Worm (Caenorhabditis elegans) whole organism, early embryonic: Measurements from ENCODE around the gene ttr-7.

ENCODE experiments used
- B0310.2 ChIP-seq: sonication (generic microtip); optimal IDR thresholded peaks from 2 replicates; lab custom pipeline; 2016; ENCODE audit warnings: mild to moderate bottlenecking, missing genetic modification characterization, missing compliant biosample characterization
- F13C5.2 ChIP-seq: sonication (generic microtip); optimal IDR thresholded peaks from 2 replicates; lab custom pipeline; 2017; ENCODE audit warnings: mild to moderate bottlenecking, missing genetic modification characterization, inconsistent platforms, missing compliant biosample characterization
- aly-1 ChIP-seq: sonication (generic microtip); optimal IDR thresholded peaks from 2 replicates; lab custom pipeline; 2016; ENCODE audit warnings: missing genetic modification characterization, missing compliant biosample characterization
- ama-1 ChIP-seq: fragments of 150-350 bp; optimal IDR thresholded peaks from 2 replicates; lab custom pipeline; 2014
- ceh-13 ChIP-seq: fragments of 200-800 bp; sonication (Bioruptor generic); optimal IDR thresholded peaks from 2 replicates; lab custom pipeline; 2018; ENCODE audit warnings: mild to moderate bottlenecking, missing genetic modification characterization, missing compliant biosample characterization
- ceh-36 ChIP-seq: sonication (generic microtip); optimal IDR thresholded peaks from 2 replicates; lab custom pipeline; 2016; ENCODE audit warnings: missing genetic modification characterization, inconsistent platforms, missing compliant biosample characterization
- ets-7 ChIP-seq: sonication (generic microtip); optimal IDR thresholded peaks from 2 replicates; lab custom pipeline; 2016; ENCODE audit warnings: missing genotype, missing genetic modification characterization, missing compliant biosample characterization
- flt-1 ChIP-seq: fragments of 200-800 bp; sonication (Bioruptor generic); IDR thresholded peaks from 2 replicates; pipeline ENCODE4 v1.3.6; 2022; ENCODE audit warnings: missing genetic modification characterization, missing compliant biosample characterization
- hmbx-1 ChIP-seq: sonication (generic microtip); optimal IDR thresholded peaks from 2 replicates; lab custom pipeline; 2016; ENCODE audit warnings: mild to moderate bottlenecking, missing genetic modification characterization, missing compliant biosample characterization
- hmg-4 ChIP-seq: fragments of 200-800 bp; sonication (Bioruptor generic); optimal IDR thresholded peaks from 2 replicates; lab custom pipeline; 2018; ENCODE audit warnings: mild to moderate bottlenecking, missing genetic modification characterization, missing compliant biosample characterization
- hnd-1 ChIP-seq: sonication (generic microtip); optimal IDR thresholded peaks from 2 replicates; lab custom pipeline; 2016; ENCODE audit warnings: missing genetic modification characterization, missing compliant biosample characterization
- pes-1 ChIP-seq: fragments of 200-800 bp; sonication (Bioruptor generic); IDR thresholded peaks from 2 replicates; pipeline ENCODE4 v1.3.6; 2022; ENCODE audit warnings: missing genetic modification reagents, missing genetic modification characterization, missing compliant biosample characterization
- scrt-1 ChIP-seq: fragments of 200-800 bp; sonication (Bioruptor generic); IDR thresholded peaks from 2 replicates; pipeline ENCODE4 v1.3.6; 2022; ENCODE audit warnings: missing genetic modification characterization, missing compliant biosample characterization
- sea-1 ChIP-seq: fragments of 200-800 bp; sonication (Bioruptor generic); conservative IDR thresholded peaks from 2 replicates; pipeline ENCODE4 v1.3.6; 2022; ENCODE audit warnings: missing genetic modification characterization, missing compliant biosample characterization
- tbx-11 ChIP-seq: fragments of 200-800 bp; sonication (Bioruptor generic); IDR thresholded peaks from 2 replicates; pipeline ENCODE4 v1.3.6; 2022; ENCODE audit warnings: missing genetic modification characterization, missing compliant biosample characterization
- tbx-37 ChIP-seq: fragments of 200-800 bp; sonication (Bioruptor generic); conservative IDR thresholded peaks from 2 replicates; pipeline ENCODE4 v1.3.6; 2022; ENCODE audit warnings: missing genetic modification reagents, missing genetic modification characterization, missing compliant biosample characterization
- tra-4 ChIP-seq: sonication (generic microtip); optimal IDR thresholded peaks from 2 replicates; lab custom pipeline; 2017; ENCODE audit warnings: missing genetic modification characterization, missing compliant biosample characterization

Gene ttr-7

DNA sequence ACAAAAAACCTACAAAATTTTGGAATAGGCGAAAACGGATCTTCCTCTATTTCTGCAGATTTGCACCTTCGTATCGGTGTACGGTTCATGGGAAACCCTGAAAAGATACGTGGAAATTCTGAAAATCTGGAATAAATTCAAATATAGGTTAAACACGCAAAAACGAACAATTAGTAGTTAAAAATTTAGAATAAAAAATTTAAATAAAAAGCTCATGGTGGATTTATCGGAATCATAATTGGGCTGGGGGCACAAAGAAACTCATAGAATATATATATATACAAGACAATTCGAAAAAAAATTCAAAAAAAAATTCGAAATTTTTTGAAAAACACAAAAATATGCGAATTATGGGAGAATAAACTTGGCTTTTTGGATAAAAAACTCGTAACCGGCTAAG is 18.8 kb upstream of the ttr-7 start, which contains the start of gene helq-1:
Gene helq-1 (minus strand): TSS at position 101 of the 400 bp plus-strand sequence.
- TF ChIP-seq ets-7 (tag; lab: Kevin White, UChicago), result no peak
- TF ChIP-seq aly-1, result no peak
- no peak for TF ChIP-seq ceh-13 (GFP tag; lab: Kevin White, UChicago)
- TF ChIP-seq sea-1 (GFP tag; lab: Robert Waterston, UW), result no peak
- no peak for TF ChIP-seq tra-4 (tag; lab: Kevin White, UChicago)
- no peak for TF ChIP-seq hmg-4
- TF ChIP-seq flt-1, result no peak
- no peak for TF ChIP-seq hmbx-1 (tag; lab: Kevin White, UChicago)
- TF ChIP-seq F13C5.2 (tag; lab: Kevin White, UChicago), result no peak
- no peak for TF ChIP-seq B0310.2
- TF ChIP-seq tbx-37, result no peak
- TF ChIP-seq tbx-11, result no peak

DNA sequence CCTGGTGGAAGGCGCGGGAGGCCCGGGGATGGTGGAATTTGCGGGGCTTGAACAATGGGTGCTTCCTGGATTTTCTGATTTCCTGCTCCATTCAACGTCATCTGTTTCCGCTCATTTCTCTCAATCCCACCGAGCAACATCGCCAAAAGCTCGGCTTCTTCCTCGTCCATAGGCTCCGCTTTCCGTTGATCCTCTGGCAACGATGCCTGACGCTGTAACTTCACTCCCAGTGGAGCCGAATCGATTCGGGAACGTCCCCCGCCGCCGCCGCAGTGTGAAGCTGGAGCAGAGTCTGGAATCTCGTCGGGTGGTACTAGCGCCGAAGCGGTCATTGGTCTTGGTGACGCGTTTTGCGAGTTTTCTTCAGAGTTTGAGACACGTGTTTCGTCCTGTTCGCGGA is 10.4 kb upstream of the ttr-7 start:
- no peak for TF ChIP-seq pes-1 (GFP tag; lab: Robert Waterston, UW)
- TF ChIP-seq hmbx-1 (tag; lab: Kevin White, UChicago), result no peak
- no peak for TF ChIP-seq aly-1
- no peak for TF ChIP-seq ceh-36 (tag; lab: Kevin White, UChicago)
- TF ChIP-seq ama-1 (lab: Kevin White, UChicago), result no peak
- no peak for TF ChIP-seq B0310.2
- TF ChIP-seq F13C5.2 (tag; lab: Kevin White, UChicago), result no peak
- no peak for TF ChIP-seq hnd-1 (tag; lab: Kevin White, UChicago)
- no peak for TF ChIP-seq sea-1 (GFP tag; lab: Robert Waterston, UW)
- no peak for TF ChIP-seq ceh-13 (GFP tag; lab: Kevin White, UChicago)
- no peak for TF ChIP-seq scrt-1 (GFP tag; lab: Robert Waterston, UW)
- no peak for TF ChIP-seq ets-7 (tag; lab: Kevin White, UChicago)
- TF ChIP-seq tra-4 (tag; lab: Kevin White, UChicago), result no peak

DNA sequence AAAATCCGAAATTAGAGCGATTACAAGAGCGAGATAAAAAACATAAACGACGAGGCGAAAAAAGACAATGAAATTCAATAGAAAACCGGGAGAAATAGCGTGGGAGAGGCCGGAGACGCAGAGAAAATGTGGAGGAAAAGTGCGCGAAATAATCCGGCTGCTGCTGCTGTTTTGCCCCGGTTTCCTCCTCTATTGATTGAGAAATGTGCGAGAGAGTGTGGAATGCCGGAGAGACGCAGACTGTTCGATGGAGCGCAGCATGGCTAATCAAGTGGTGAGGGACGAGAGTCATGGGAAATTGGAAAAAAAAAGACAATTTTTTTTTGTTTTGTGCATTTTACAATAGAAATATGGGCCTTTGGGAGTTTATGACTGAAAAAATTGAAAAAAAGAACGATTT is 7.6 kb upstream of the ttr-7 start:
- no peak for TF ChIP-seq ama-1 (lab: Kevin White, UChicago)
- TF ChIP-seq ets-7 (tag; lab: Kevin White, UChicago), result no peak
- TF ChIP-seq sea-1 (GFP tag; lab: Robert Waterston, UW), result no peak
- TF ChIP-seq B0310.2, result no peak
- no peak for TF ChIP-seq hmbx-1 (tag; lab: Kevin White, UChicago)
- no peak for TF ChIP-seq flt-1
- no peak for TF ChIP-seq F13C5.2 (tag; lab: Kevin White, UChicago)
- no peak for TF ChIP-seq pes-1 (GFP tag; lab: Robert Waterston, UW)
- no peak for TF ChIP-seq scrt-1 (GFP tag; lab: Robert Waterston, UW)
- TF ChIP-seq tbx-11, result no peak

DNA sequence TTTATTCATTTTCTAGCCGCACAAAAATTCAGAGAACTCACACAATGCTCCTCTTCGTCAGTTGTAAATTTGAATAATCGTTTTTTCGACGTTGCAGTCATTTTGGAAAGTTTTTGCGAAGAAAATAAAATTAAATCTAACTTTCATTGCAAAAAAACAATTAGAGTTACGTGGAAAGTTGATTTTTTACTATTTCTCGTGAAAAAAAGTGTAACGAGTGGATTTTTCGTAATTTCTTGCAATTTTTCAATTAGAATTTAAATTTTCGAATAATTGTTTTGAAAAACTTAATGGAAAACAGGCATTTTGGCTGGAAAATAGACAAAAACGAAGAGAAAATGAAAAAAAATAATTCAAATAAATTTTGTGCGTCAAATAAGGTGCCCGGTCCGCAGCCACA is 7.1 kb upstream of the ttr-7 start, which contains the start of gene Y55B1AR.2:
Gene Y55B1AR.2 (minus strand): TSS at position 101 of the 400 bp plus-strand sequence.
- no peak for TF ChIP-seq scrt-1 (GFP tag; lab: Robert Waterston, UW)
- no peak for TF ChIP-seq hmbx-1 (tag; lab: Kevin White, UChicago)
- TF ChIP-seq tbx-11, result no peak
- no peak for TF ChIP-seq ceh-36 (tag; lab: Kevin White, UChicago)
- no peak for TF ChIP-seq ets-7 (tag; lab: Kevin White, UChicago)
- no peak for TF ChIP-seq hnd-1 (tag; lab: Kevin White, UChicago)
- TF ChIP-seq flt-1, result no peak
- no peak for TF ChIP-seq F13C5.2 (tag; lab: Kevin White, UChicago)
- TF ChIP-seq hmg-4, result no peak
- TF ChIP-seq tbx-37, result no peak
- no peak for TF ChIP-seq ama-1 (lab: Kevin White, UChicago)
- no peak for TF ChIP-seq tra-4 (tag; lab: Kevin White, UChicago)

DNA sequence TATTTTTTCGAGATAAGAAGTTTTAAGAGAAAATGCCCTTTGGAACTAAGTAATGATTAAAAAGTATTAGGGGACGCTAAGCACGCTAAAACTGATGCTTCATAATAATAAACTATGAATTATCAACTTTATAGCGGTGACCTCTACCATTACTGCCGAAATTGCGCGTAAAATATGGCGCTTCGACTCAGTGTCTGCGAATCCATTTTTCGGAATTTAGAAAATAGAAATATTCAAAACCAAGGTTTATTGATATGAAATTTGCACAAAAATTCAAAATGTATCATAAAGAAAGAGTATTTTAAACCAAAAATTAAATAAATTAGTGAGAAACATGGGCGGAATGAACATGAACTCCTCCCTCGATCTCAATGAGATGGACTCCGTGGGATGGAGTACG is 6.5 kb upstream of the ttr-7 start:
- no peak for TF ChIP-seq B0310.2
- no peak for TF ChIP-seq tbx-11
- TF ChIP-seq pes-1 (GFP tag; lab: Robert Waterston, UW), result no peak
- no peak for TF ChIP-seq tbx-37
- no peak for TF ChIP-seq F13C5.2 (tag; lab: Kevin White, UChicago)
- TF ChIP-seq hnd-1 (tag; lab: Kevin White, UChicago), result no peak
- no peak for TF ChIP-seq aly-1
- TF ChIP-seq hmg-4, result no peak
- TF ChIP-seq ceh-13 (GFP tag; lab: Kevin White, UChicago), result no peak
- no peak for TF ChIP-seq ets-7 (tag; lab: Kevin White, UChicago)
- TF ChIP-seq flt-1, result no peak
- TF ChIP-seq ceh-36 (tag; lab: Kevin White, UChicago), result no peak
- TF ChIP-seq scrt-1 (GFP tag; lab: Robert Waterston, UW), result no peak
- no peak for TF ChIP-seq sea-1 (GFP tag; lab: Robert Waterston, UW)
- TF ChIP-seq hmbx-1 (tag; lab: Kevin White, UChicago), result no peak
- no peak for TF ChIP-seq ama-1 (lab: Kevin White, UChicago)
- no peak for TF ChIP-seq tra-4 (tag; lab: Kevin White, UChicago)

DNA sequence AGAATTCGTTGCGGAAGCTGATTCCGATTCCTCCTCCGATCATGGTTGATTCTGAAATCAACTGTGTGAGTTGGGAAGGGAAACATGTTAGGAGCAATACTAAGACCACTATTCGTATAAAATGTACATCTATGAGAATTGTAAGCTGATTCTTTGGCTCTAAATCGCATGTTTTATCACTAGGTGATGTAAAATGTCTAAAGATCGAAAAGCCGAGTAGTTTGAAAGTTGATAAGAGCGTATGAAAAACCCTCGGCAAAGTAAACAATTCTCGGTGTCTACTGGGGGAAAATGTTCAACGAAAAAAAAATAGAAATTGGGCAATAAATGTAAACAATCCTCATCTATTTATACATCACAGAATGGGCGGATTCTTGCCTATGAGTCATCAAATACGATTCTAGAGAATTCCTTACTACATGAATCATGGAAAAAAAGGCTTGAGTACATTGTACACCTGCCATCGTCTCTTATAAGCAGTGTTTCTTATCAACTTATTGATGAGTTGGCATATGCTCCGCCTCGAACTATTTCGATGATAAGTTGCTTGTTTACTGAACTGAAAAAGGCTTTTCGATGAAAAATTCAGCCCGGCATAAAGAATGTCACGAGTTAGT is 5.4 kb upstream of the ttr-7 start, which contains the start of gene lec-6:
Gene lec-6 (minus strand): TSS at position 51 of the 617 bp plus-strand sequence.
- no peak for TF ChIP-seq hmg-4
- no peak for TF ChIP-seq sea-1 (GFP tag; lab: Robert Waterston, UW)
- no peak for TF ChIP-seq tbx-37
- TF ChIP-seq ets-7 (tag; lab: Kevin White, UChicago), result no peak
- no peak for TF ChIP-seq flt-1
- TF ChIP-seq pes-1 (GFP tag; lab: Robert Waterston, UW), result no peak
- no peak for TF ChIP-seq hnd-1 (tag; lab: Kevin White, UChicago)
- TF ChIP-seq ceh-36 (tag; lab: Kevin White, UChicago), result no peak
- TF ChIP-seq aly-1, result no peak
- no peak for TF ChIP-seq tra-4 (tag; lab: Kevin White, UChicago)
- no peak for TF ChIP-seq B0310.2
- no peak for TF ChIP-seq ama-1 (lab: Kevin White, UChicago)
- TF ChIP-seq hmbx-1 (tag; lab: Kevin White, UChicago), result no peak
- TF ChIP-seq tbx-11, result no peak
- TF ChIP-seq ceh-13 (GFP tag; lab: Kevin White, UChicago), result no peak

DNA sequence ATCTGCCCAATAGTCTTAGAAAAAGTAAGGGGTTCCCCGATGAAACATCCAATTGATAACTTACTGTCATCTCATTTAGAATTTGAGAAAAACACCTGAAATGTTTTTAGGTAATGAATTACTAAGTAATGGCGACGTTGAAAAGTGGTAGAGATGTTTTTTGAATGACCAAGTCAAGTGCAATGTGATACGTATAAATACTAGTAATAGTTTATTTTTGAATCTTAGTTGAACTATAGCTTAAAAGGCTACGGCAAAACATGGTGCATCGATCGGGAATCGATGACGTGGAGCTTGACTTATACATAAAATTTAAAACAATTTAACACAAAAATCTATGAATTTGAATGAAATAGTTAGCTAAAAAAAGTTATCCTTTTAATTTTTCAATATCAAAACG is 3.7 kb downstream of the ttr-7 start, which contains the start of gene best-17:
Gene best-17 (minus strand): TSS at position 101 of the 400 bp plus-strand sequence.
- TF ChIP-seq ceh-13 (GFP tag; lab: Kevin White, UChicago) (no peak), flt-1 (no peak), hmbx-1 (tag; lab: Kevin White, UChicago) (no peak), sea-1 (GFP tag; lab: Robert Waterston, UW) (no peak)
